Fruit fly (Drosophila melanogaster) whole organism, wandering third instar larva: ENCODE data around the gene CG32483.

Experiments
- Abd-B ChIP-seq: fragments of >200 bp; optimal IDR thresholded peaks from 2 replicates; lab custom pipeline; 2017; ENCODE audit warnings: missing biosample characterization, missing genetic modification characterization
- Dif ChIP-seq: fragments of 200-275, 200-300 bp; sonication (Bioruptor generic); optimal IDR thresholded peaks from 2 replicates; lab custom pipeline; 2018; ENCODE audit warnings: missing biosample characterization, missing genetic modification characterization; ENCODE audit not compliant: partially characterized antibody
- Hr78 ChIP-seq: fragments of >200 bp; optimal IDR thresholded peaks from 2 replicates; lab custom pipeline; 2017; ENCODE audit warnings: missing biosample characterization, missing genetic modification characterization
- Myc ChIP-seq: fragments of >200 bp; optimal IDR thresholded peaks from 2 replicates; lab custom pipeline; 2017
- N ChIP-seq: fragments of >200 bp; optimal IDR thresholded peaks from 2 replicates; lab custom pipeline; 2018; ENCODE audit warnings: missing biosample characterization, missing external identifiers, missing genetic modification characterization
- OdsH ChIP-seq: fragments of 200-800 bp; sonication (Bioruptor generic); optimal IDR thresholded peaks from 2 replicates; lab custom pipeline; 2016; ENCODE audit warnings: missing biosample characterization, mild to moderate bottlenecking, missing genetic modification characterization
- Sp1 ChIP-seq: fragments of 200-800 bp; sonication (Bioruptor generic); optimal IDR thresholded peaks from 3 replicates; lab custom pipeline; 2019; ENCODE audit warnings: missing biosample characterization, mild to moderate bottlenecking, missing genetic modification characterization, moderate library complexity
- brk ChIP-seq: fragments of 200-800 bp; sonication (Bioruptor generic); optimal IDR thresholded peaks from 2 replicates; lab custom pipeline; 2016; ENCODE audit warnings: missing biosample characterization, mild to moderate bottlenecking, missing genetic modification characterization
- dmrt93B ChIP-seq: fragments of 200-800 bp; sonication (Bioruptor generic); optimal IDR thresholded peaks from 2 replicates; lab custom pipeline; 2018; ENCODE audit warnings: missing biosample characterization, mild to moderate bottlenecking, missing genetic modification characterization
- jim ChIP-seq: fragments of 175-275, 200-325 bp; sonication (Bioruptor generic); optimal IDR thresholded peaks from 2 replicates; lab custom pipeline; 2016; ENCODE audit warnings: missing biosample characterization, mild to moderate bottlenecking, missing genetic modification characterization
- pan ChIP-seq: fragments of >200 bp; optimal IDR thresholded peaks from 2 replicates; lab custom pipeline; 2017
- psq ChIP-seq: fragments of 200-800 bp; sonication (Bioruptor generic); optimal IDR thresholded peaks from 3 replicates; lab custom pipeline; 2017; ENCODE audit warnings: missing biosample characterization, mild to moderate bottlenecking, missing genetic modification characterization, moderate library complexity
- usp ChIP-seq: fragments of >200 bp; optimal IDR thresholded peaks from 2 replicates; lab custom pipeline; 2017; ENCODE audit warnings: missing biosample characterization, missing genetic modification characterization

dm6 chr3L:703160-703793 lies 13.4 kb upstream of the CG32483 start:
- TF ChIP-seq N (GFP tag; lab: Kevin White, UChicago), result no peak
- TF ChIP-seq pan, result no peak
- no peak for TF ChIP-seq OdsH (GFP tag; lab: Kevin White, UChicago)
- no peak for TF ChIP-seq Dif (GFP tag; lab: Kevin White, UChicago)
- no peak for TF ChIP-seq usp (GFP tag; lab: Kevin White, UChicago)
- TF ChIP-seq Hr78 (GFP tag; lab: Kevin White, UChicago), result no peak
- TF ChIP-seq Abd-B (GFP tag; lab: Kevin White, UChicago), result no peak
- TF ChIP-seq psq (GFP tag; lab: Kevin White, UChicago), result no peak
- TF ChIP-seq jim, result no peak
- no peak for TF ChIP-seq Sp1
- no peak for TF ChIP-seq dmrt93B
- TF ChIP-seq Myc, result no peak
- TF ChIP-seq brk (GFP tag; lab: Kevin White, UChicago), result no peak
